Worm (Caenorhabditis elegans) whole organism, young adult: ENCODE measurements around the gene srd-33.
A peak's percentile ranks its signal among the peaks of the same experiment; 100 is the strongest.

Experiments used
- C06A6.2 ChIP-seq: fragments of 200-800 bp; sonication (Bioruptor generic); conservative IDR thresholded peaks from 2 replicates; pipeline ENCODE4 v1.3.6; 2022; ENCODE audit warnings: missing genetic modification characterization, missing compliant biosample characterization
- C17E4.6 ChIP-seq: fragments of 200-800 bp; sonication (Bioruptor generic); IDR thresholded peaks from 2 replicates; pipeline ENCODE4 v1.3.6; 2022; ENCODE audit warnings: missing genetic modification reagents, missing genetic modification characterization, missing compliant biosample characterization
- F10E7.11 ChIP-seq: sonication (generic microtip); optimal IDR thresholded peaks from 2 replicates; lab custom pipeline; 2017; ENCODE audit warnings: mild to moderate bottlenecking, missing genetic modification characterization, moderate library complexity, missing compliant biosample characterization
- F23B12.7 ChIP-seq: sonication (generic microtip); optimal IDR thresholded peaks from 2 replicates; lab custom pipeline; 2017; ENCODE audit warnings: missing genetic modification characterization, mild to moderate bottlenecking, missing compliant biosample characterization, antibody characterized with exemption, moderate library complexity; ENCODE audit not compliant: insufficient read depth
- F39B2.1 ChIP-seq: fragments of 200-800 bp; sonication (Bioruptor generic); IDR thresholded peaks from 2 replicates; pipeline ENCODE4 v1.3.6; 2022; ENCODE audit warnings: missing genetic modification reagents, missing genetic modification characterization, missing compliant biosample characterization
- K11D2.4 ChIP-seq: fragments of 200-800 bp; sonication (Bioruptor generic); IDR thresholded peaks from 2 replicates; pipeline ENCODE4 v1.3.6; 2022; ENCODE audit warnings: missing genetic modification reagents, missing genetic modification characterization, missing compliant biosample characterization
- K12H6.12 ChIP-seq: fragments of 200-800 bp; sonication (Bioruptor generic); optimal IDR thresholded peaks from 2 replicates; lab custom pipeline; 2018; ENCODE audit warnings: mild to moderate bottlenecking, missing genetic modification characterization, missing compliant biosample characterization
- Y53F4B.3 ChIP-seq: fragments of 200-800 bp; sonication (Bioruptor generic); IDR thresholded peaks from 2 replicates; pipeline ENCODE4 v1.3.6; 2022; ENCODE audit warnings: missing genetic modification reagents, missing genetic modification characterization, missing compliant biosample characterization
- ZK185.1 ChIP-seq: sonication (generic microtip); optimal IDR thresholded peaks from 2 replicates; lab custom pipeline; 2016; ENCODE audit warnings: mild to moderate bottlenecking, missing genetic modification characterization, missing compliant biosample characterization; ENCODE audit not compliant: poor library complexity, severe bottlenecking
- akir-1 ChIP-seq: fragments of 200-800 bp; sonication (Bioruptor generic); optimal IDR thresholded peaks from 2 replicates; lab custom pipeline; 2018; ENCODE audit warnings: mild to moderate bottlenecking, missing genetic modification characterization, moderate library complexity, missing compliant biosample characterization
- ama-1 ChIP-seq, 3 experiments: fragments of 150-350 bp in 1 of 3; sonication (generic microtip) in 2 of 3; optimal IDR thresholded peaks; 2 replicates each; lab custom pipeline; 2014 to 2018; ENCODE audit warnings: missing biosample characterization in 2 of 3, missing genetic modification characterization in 2 of 3, missing genetic modification reagents in 2 of 3
- aptf-2 ChIP-seq: fragments of 200-800 bp; sonication (Bioruptor generic); conservative IDR thresholded peaks from 2 replicates; pipeline ENCODE4 v1.3.6; 2022; ENCODE audit warnings: missing genetic modification reagents, missing genetic modification characterization, missing compliant biosample characterization
- athp-1 ChIP-seq: sonication (generic microtip); optimal IDR thresholded peaks from 2 replicates; lab custom pipeline; 2017; ENCODE audit warnings: mild to moderate bottlenecking, missing genetic modification characterization, missing compliant biosample characterization
- attf-5 ChIP-seq: fragments of 200-800 bp; sonication (Bioruptor generic); optimal IDR thresholded peaks from 2 replicates; lab custom pipeline; 2018; ENCODE audit warnings: mild to moderate bottlenecking, missing genetic modification characterization, missing compliant biosample characterization
- bed-1 ChIP-seq: fragments of 200-800 bp; sonication (Bioruptor generic); IDR thresholded peaks from 2 replicates; pipeline ENCODE4 v1.3.6; 2022; ENCODE audit warnings: missing genetic modification reagents, missing genetic modification characterization, missing compliant biosample characterization
- cebp-2 ChIP-seq: fragments of 200-800 bp; sonication (Bioruptor generic); IDR thresholded peaks from 2 replicates; pipeline ENCODE4 v1.3.6; 2022; ENCODE audit warnings: missing genetic modification characterization, missing compliant biosample characterization
- ceh-100 ChIP-seq: fragments of 200-800 bp; sonication (Bioruptor generic); IDR thresholded peaks from 2 replicates; pipeline ENCODE4 v1.3.6; 2022; ENCODE audit warnings: missing genetic modification reagents, missing genetic modification characterization, missing compliant biosample characterization
- ceh-27 ChIP-seq: fragments of 200-800 bp; sonication (Bioruptor generic); optimal IDR thresholded peaks from 2 replicates; lab custom pipeline; 2018; ENCODE audit warnings: mild to moderate bottlenecking, missing genetic modification characterization, moderate library complexity, missing compliant biosample characterization
- ceh-58 ChIP-seq: fragments of 200-800 bp; sonication (Bioruptor generic); IDR thresholded peaks from 2 replicates; pipeline ENCODE4 v1.3.6; 2022; ENCODE audit warnings: missing genetic modification characterization, missing compliant biosample characterization
- die-1 ChIP-seq: sonication (generic microtip); optimal IDR thresholded peaks from 2 replicates; lab custom pipeline; 2016; ENCODE audit warnings: missing genotype, mild to moderate bottlenecking, missing genetic modification characterization, missing compliant biosample characterization
- dox-1 ChIP-seq: fragments of 200-800 bp; sonication (Bioruptor generic); IDR thresholded peaks from 2 replicates; pipeline ENCODE4 v1.3.6; 2022; ENCODE audit warnings: missing genetic modification reagents, missing genetic modification characterization, missing compliant biosample characterization
- dpff-1 ChIP-seq: sonication (generic microtip); optimal IDR thresholded peaks from 2 replicates; lab custom pipeline; 2017; ENCODE audit warnings: mild to moderate bottlenecking, missing genetic modification characterization, missing compliant biosample characterization
- dpl-1 ChIP-seq: fragments of 150-350 bp; optimal IDR thresholded peaks from 2 replicates; lab custom pipeline; 2014; ENCODE audit warnings: missing biosample characterization, missing genetic modification reagents, missing genetic modification characterization
- efl-1 ChIP-seq: fragments of 150-350 bp; optimal IDR thresholded peaks from 2 replicates; lab custom pipeline; 2014; ENCODE audit warnings: missing biosample characterization, missing genetic modification reagents, missing genetic modification characterization
- ekl-4 ChIP-seq: fragments of 200-800 bp; sonication (Bioruptor generic); IDR thresholded peaks from 2 replicates; pipeline ENCODE4 v1.3.6; 2022; ENCODE audit warnings: missing genetic modification reagents, missing genetic modification characterization, missing compliant biosample characterization
- fkh-3 ChIP-seq: sonication (generic microtip); optimal IDR thresholded peaks from 2 replicates; lab custom pipeline; 2016; ENCODE audit warnings: mild to moderate bottlenecking, missing genetic modification characterization, missing compliant biosample characterization
- him-1 ChIP-seq: sonication (generic microtip); optimal IDR thresholded peaks from 2 replicates; lab custom pipeline; 2016; ENCODE audit warnings: missing genotype, missing genetic modification reagents, missing genetic modification characterization, missing compliant biosample characterization
- hlh-12 ChIP-seq: sonication (generic microtip); optimal IDR thresholded peaks from 2 replicates; lab custom pipeline; 2016; ENCODE audit warnings: missing genetic modification characterization, missing compliant biosample characterization
- hmg-1.2 ChIP-seq: fragments of 200-800 bp; sonication (Bioruptor generic); IDR thresholded peaks from 2 replicates; pipeline ENCODE4 v1.3.6; 2022; ENCODE audit warnings: missing genetic modification reagents, missing genetic modification characterization, missing compliant biosample characterization
- hmg-20 ChIP-seq: fragments of 200-800 bp; sonication (Bioruptor generic); IDR thresholded peaks from 2 replicates; pipeline ENCODE4 v1.3.6; 2022; ENCODE audit warnings: missing genetic modification reagents, missing genetic modification characterization, missing compliant biosample characterization
- hsf-1 ChIP-seq: fragments of 200-800 bp; sonication (Bioruptor generic); IDR thresholded peaks from 2 replicates; pipeline ENCODE4 v1.3.6; 2022; ENCODE audit warnings: missing genetic modification reagents, missing genetic modification characterization, missing compliant biosample characterization
- lag-1 ChIP-seq: fragments of 200-800 bp; sonication (Bioruptor generic); IDR thresholded peaks from 2 replicates; pipeline ENCODE4 v1.3.6; 2022; ENCODE audit warnings: missing genetic modification reagents, missing genetic modification characterization, missing compliant biosample characterization
- let-526 ChIP-seq: fragments of 200-800 bp; sonication (Bioruptor generic); IDR thresholded peaks from 2 replicates; pipeline ENCODE4 v1.3.6; 2022; ENCODE audit warnings: missing genetic modification reagents, missing genetic modification characterization, missing compliant biosample characterization
- lin-40 ChIP-seq: sonication (generic microtip); optimal IDR thresholded peaks from 2 replicates; lab custom pipeline; 2016; ENCODE audit warnings: missing genetic modification characterization, mild to moderate bottlenecking, missing compliant biosample characterization, missing genotype, missing genetic modification reagents
- madf-10 ChIP-seq: sonication (generic microtip); optimal IDR thresholded peaks from 2 replicates; lab custom pipeline; 2016; ENCODE audit warnings: mild to moderate bottlenecking, missing genetic modification characterization, missing compliant biosample characterization
- mxl-1 ChIP-seq: sonication (generic microtip); optimal IDR thresholded peaks from 2 replicates; lab custom pipeline; 2016; ENCODE audit warnings: missing genetic modification characterization, missing compliant biosample characterization
- nfya-1 ChIP-seq: sonication (generic microtip); optimal IDR thresholded peaks from 2 replicates; lab custom pipeline; 2017; ENCODE audit warnings: antibody characterized with exemption, missing compliant biosample characterization, missing genetic modification characterization, borderline replicate concordance; ENCODE audit not compliant: insufficient read depth
- nhr-120 ChIP-seq: fragments of 200-800 bp; sonication (Bioruptor generic); IDR thresholded peaks from 2 replicates; pipeline ENCODE4 v1.3.6; 2022; ENCODE audit warnings: missing genetic modification characterization, missing compliant biosample characterization
- rpc-1 ChIP-seq, 2 experiments: fragments of 150-350 bp in 1 of 2; sonication (generic microtip) in 1 of 2; optimal IDR thresholded peaks; 2 replicates each; lab custom pipeline; 2014 to 2018; ENCODE audit warnings: missing biosample characterization in 1 of 2, missing genetic modification characterization in 1 of 2, missing genetic modification reagents in 1 of 2, missing genotype in 1 of 2
- snpc-1.3 ChIP-seq: sonication (generic microtip); optimal IDR thresholded peaks from 2 replicates; lab custom pipeline; 2017; ENCODE audit warnings: missing genetic modification characterization, mild to moderate bottlenecking, missing compliant biosample characterization, antibody characterized with exemption, moderate library complexity, missing genotype, missing genetic modification reagents; ENCODE audit not compliant: insufficient read depth
- snpc-4 ChIP-seq, 5 experiments: fragments of 150-350 bp in 1 of 5; sonication (generic microtip) in 4 of 5; optimal IDR thresholded peaks; 2 replicates each; lab custom pipeline; 2014 to 2018; ENCODE audit warnings: missing genetic modification characterization in 5 of 5, missing biosample characterization in 3 of 5, antibody characterized with exemption in 2 of 5, mild to moderate bottlenecking in 2 of 5, missing compliant biosample characterization in 2 of 5, missing genotype in 2 of 5, moderate library complexity in 2 of 5, missing genetic modification reagents in 1 of 5
- somi-1 ChIP-seq: fragments of 200-800 bp; sonication (Bioruptor generic); optimal IDR thresholded peaks from 2 replicates; lab custom pipeline; 2018; ENCODE audit warnings: mild to moderate bottlenecking, missing genetic modification characterization, missing compliant biosample characterization
- tbp1 ChIP-seq: fragments of 200-800 bp; sonication (Bioruptor generic); optimal IDR thresholded peaks from 2 replicates; lab custom pipeline; 2018; ENCODE audit warnings: mild to moderate bottlenecking, missing genetic modification characterization, missing compliant biosample characterization
- tbx-9 ChIP-seq: sonication (generic microtip); optimal IDR thresholded peaks from 2 replicates; lab custom pipeline; 2016; ENCODE audit warnings: borderline replicate concordance, missing genetic modification characterization, inconsistent platforms, missing compliant biosample characterization
- zim-3 ChIP-seq: sonication (generic microtip); optimal IDR thresholded peaks from 2 replicates; lab custom pipeline; 2017; ENCODE audit warnings: mild to moderate bottlenecking, missing genetic modification characterization, moderate library complexity, missing compliant biosample characterization
- ztf-22 ChIP-seq: fragments of 200-800 bp; sonication (Bioruptor generic); optimal IDR thresholded peaks from 2 replicates; lab custom pipeline; 2018; ENCODE audit warnings: mild to moderate bottlenecking, missing genetic modification characterization, moderate library complexity, missing compliant biosample characterization
- ztf-26 ChIP-seq: sonication (generic microtip); optimal IDR thresholded peaks from 2 replicates; lab custom pipeline; 2017; ENCODE audit warnings: missing genetic modification characterization, missing compliant biosample characterization

Gene srd-33

DNA sequence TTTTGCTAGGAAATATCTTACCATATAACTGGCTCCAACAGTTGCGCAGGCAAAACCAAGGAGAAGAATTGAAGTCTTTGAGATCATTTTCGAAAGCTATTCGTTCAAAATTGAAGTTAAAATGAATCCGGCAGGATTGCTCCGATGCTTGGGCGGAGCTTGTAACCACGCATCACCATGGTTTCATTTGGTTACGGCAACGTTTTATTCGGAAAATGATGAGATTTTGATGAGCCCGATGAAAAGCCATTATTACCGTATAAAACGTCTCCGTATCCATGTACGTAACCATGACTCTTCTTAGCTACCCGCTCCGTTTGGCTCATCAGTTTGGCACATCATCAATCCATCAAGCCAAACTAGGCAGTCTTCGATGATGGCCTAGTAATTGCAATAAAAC, 30.9 kb upstream of the srd-33 start, which contains the start of gene cwp-1:
TSS of gene cwp-1 (minus strand) at position 101 of the 400 bp plus-strand sequence.
- TF ChIP-seq fkh-3 (tag; lab: Kevin White, UChicago) (no peak), die-1 (no peak), F39B2.1 (no peak), hmg-20 (GFP tag; lab: Robert Waterston, UW) (no peak), akir-1 (GFP tag; lab: Kevin White, UChicago) (no peak), zim-3 (tag; lab: Kevin White, UChicago) (no peak), ekl-4 (no peak), dpff-1 (no peak), snpc-1.3 (tag; lab: Kevin White, UChicago) (no peak), ama-1 (optimal IDR thresholded peaks at IDR 0.05; lab: Kevin White, UChicago) (no peak), ama-1 (GFP tag; optimal IDR thresholded peaks at IDR 0.05; lab: Kevin White, UChicago) (no peak), Y53F4B.3 (GFP tag; lab: Robert Waterston, UW) (no peak), dpl-1 (GFP tag; lab: Kevin White, UChicago) (no peak), ztf-22 (GFP tag; lab: Kevin White, UChicago) (no peak), aptf-2 (no peak), cebp-2 (no peak), tbx-9 (tag; lab: Kevin White, UChicago) (no peak), F10E7.11 (tag; lab: Kevin White, UChicago) (no peak), hsf-1 (no peak)

- TF ChIP-seq snpc-4 (GFP tag; optimal IDR thresholded peaks at IDR 0.05; lab: Kevin White, UChicago) (no peak), snpc-4 (tag; optimal IDR thresholded peaks at IDR 0.05; lab: Kevin White, UChicago) (no peak), him-1 (tag; lab: Kevin White, UChicago) (no peak), ekl-4 (no peak), rpc-1 (optimal IDR thresholded peaks at IDR 0.05; lab: Kevin White, UChicago) (no peak), rpc-1 (tag; optimal IDR thresholded peaks at IDR 0.05; lab: Kevin White, UChicago) (no peak), athp-1 (tag; lab: Kevin White, UChicago) (no peak), hmg-1.2 (GFP tag; lab: Robert Waterston, UW) (no peak), tbx-9 (tag; lab: Kevin White, UChicago) (no peak), hlh-12 (tag; lab: Kevin White, UChicago) (no peak), ZK185.1 (tag; lab: Kevin White, UChicago) (no peak), ztf-26 (tag; lab: Kevin White, UChicago) (no peak), nfya-1 (tag; lab: Kevin White, UChicago) (no peak), ceh-27 (no peak), lag-1 (GFP tag; lab: Robert Waterston, UW) (no peak), C06A6.2 (GFP tag; lab: Robert Waterston, UW) (no peak), let-526 (no peak), madf-10 (tag; lab: Kevin White, UChicago) (no peak), ceh-58 (no peak), attf-5 (no peak)
Measured at ce11 chrV:4842544-4842943, 29.5 kb upstream of the srd-33 start, which contains the start of the genes cwp-2 and cwp-3. Gene cwp-2, minus strand, starts transcription at chrV:4842644. Gene cwp-3, plus strand, starts transcription at chrV:4842836.

ce11 chrV:4844591-4844990, 27.5 kb upstream of the srd-33 start, which contains the start of gene abhd-5.2:
Gene abhd-5.2, plus strand, starts transcription at chrV:4844685.
- TF ChIP-seq tbp1 (GFP tag; lab: Kevin White, UChicago): no peak
- TF ChIP-seq nhr-120 (GFP tag; lab: Robert Waterston, UW): no peak
- no peak for TF ChIP-seq bed-1
- TF ChIP-seq mxl-1 (tag; lab: Kevin White, UChicago): no peak
- TF ChIP-seq somi-1 (GFP tag; lab: Kevin White, UChicago): no peak
- peak; percentile 8 for TF ChIP-seq lin-40 (tag; lab: Kevin White, UChicago)
- no peak for TF ChIP-seq ceh-100 (GFP tag; lab: Robert Waterston, UW)
- TF ChIP-seq K12H6.12 (tag; lab: Kevin White, UChicago): peak; percentile 2
- TF ChIP-seq K11D2.4 (GFP tag; lab: Robert Waterston, UW): no peak
- no peak for TF ChIP-seq F23B12.7 (tag; lab: Kevin White, UChicago)
- TF ChIP-seq efl-1 (GFP tag; lab: Kevin White, UChicago): no peak
- peak; percentile 22; the same call in 1 of the 2 replicates for TF ChIP-seq dox-1
- no peak for TF ChIP-seq C17E4.6 (GFP tag; lab: Robert Waterston, UW)
